Fruit fly (Drosophila melanogaster) whole organism, prepupa: ENCODE measurements around the gene Mnn1.

ENCODE experiments used
- Blimp-1 ChIP-seq: fragments of 200-800 bp; sonication (Bioruptor generic); optimal IDR thresholded peaks from 3 replicates; lab custom pipeline; 2017; ENCODE audit warnings: missing biosample characterization, missing genetic modification characterization, mild to moderate bottlenecking, moderate library complexity, missing genetic modification reagents
- CG10631 ChIP-seq: fragments of 200-800 bp; sonication (Bioruptor generic); optimal IDR thresholded peaks from 2 replicates; lab custom pipeline; 2016; ENCODE audit warnings: missing biosample characterization, missing genetic modification characterization
- CG10669 ChIP-seq: fragments of 200-800 bp; sonication (Bioruptor generic); optimal IDR thresholded peaks from 3 replicates; lab custom pipeline; 2018; ENCODE audit warnings: missing biosample characterization, mild to moderate bottlenecking, missing genetic modification characterization, moderate library complexity
- CG11294 ChIP-seq: fragments of 200-800 bp; sonication (Bioruptor generic); IDR thresholded peaks from 2 replicates; pipeline ENCODE4 v1.3.6; 2022; ENCODE audit warnings: missing biosample characterization, missing genetic modification characterization
- CG11762 ChIP-seq: fragments of 200-800 bp; sonication (Bioruptor generic); optimal IDR thresholded peaks from 3 replicates; lab custom pipeline; 2016; ENCODE audit warnings: missing biosample characterization, missing genetic modification characterization; ENCODE audit not compliant: insufficient read depth
- CG11902 ChIP-seq: fragments of 200-800 bp; sonication (Bioruptor generic); optimal IDR thresholded peaks from 3 replicates; lab custom pipeline; 2016; ENCODE audit warnings: missing biosample characterization, missing genetic modification characterization
- CG15336 ChIP-seq: fragments of 200-800 bp; sonication (Bioruptor generic); IDR thresholded peaks from 2 replicates; pipeline ENCODE4 v1.3.6; 2022; ENCODE audit warnings: missing biosample characterization, missing genetic modification characterization
- CG16779 ChIP-seq: fragments of 200-800 bp; sonication (Bioruptor generic); optimal IDR thresholded peaks from 3 replicates; lab custom pipeline; 2017; ENCODE audit warnings: missing biosample characterization, mild to moderate bottlenecking, missing genetic modification characterization
- CG3032 ChIP-seq: fragments of 200-800 bp; optimal IDR thresholded peaks from 2 replicates; lab custom pipeline; 2019; ENCODE audit warnings: missing biosample characterization, mild to moderate bottlenecking, missing genetic modification characterization, moderate library complexity
- CG32006 ChIP-seq: fragments of 200-800 bp; sonication (Bioruptor generic); optimal IDR thresholded peaks from 3 replicates; lab custom pipeline; 2017; ENCODE audit warnings: missing biosample characterization, mild to moderate bottlenecking, missing genetic modification characterization
- CG34406 ChIP-seq: fragments of 200-800 bp; sonication (Bioruptor generic); optimal IDR thresholded peaks from 3 replicates; lab custom pipeline; 2016; ENCODE audit warnings: missing biosample characterization, missing genetic modification characterization
- CG3919 ChIP-seq: fragments of 200-800 bp; sonication (Bioruptor generic); optimal IDR thresholded peaks from 3 replicates; lab custom pipeline; 2016; ENCODE audit warnings: missing biosample characterization, missing genetic modification characterization
- CG4318 ChIP-seq: fragments of 200-800 bp; sonication (Bioruptor generic); optimal IDR thresholded peaks from 3 replicates; lab custom pipeline; 2017; ENCODE audit warnings: missing biosample characterization, mild to moderate bottlenecking, missing genetic modification characterization
- CG6163 ChIP-seq: fragments of 200-800 bp; sonication (Bioruptor generic); IDR thresholded peaks from 3 replicates; pipeline ENCODE4 v1.3.6; 2022; ENCODE audit warnings: missing biosample characterization, missing genetic modification characterization
- CG6276 ChIP-seq: fragments of 200-800 bp; sonication (Bioruptor generic); optimal IDR thresholded peaks from 2 replicates; lab custom pipeline; 2017; ENCODE audit warnings: missing biosample characterization, mild to moderate bottlenecking, missing genetic modification characterization
- CG6792 ChIP-seq: fragments of 200-800 bp; sonication (Bioruptor generic); optimal IDR thresholded peaks from 3 replicates; lab custom pipeline; 2016; ENCODE audit warnings: missing biosample characterization, missing genetic modification characterization
- CG6808 ChIP-seq: fragments of 200-800 bp; sonication (Bioruptor generic); optimal IDR thresholded peaks from 3 replicates; lab custom pipeline; 2017; ENCODE audit warnings: missing biosample characterization, missing genetic modification characterization, mild to moderate bottlenecking, moderate library complexity, missing genetic modification reagents
- CG7368 ChIP-seq: fragments of 200-800 bp; sonication (Bioruptor generic); optimal IDR thresholded peaks from 3 replicates; lab custom pipeline; 2016; ENCODE audit warnings: missing biosample characterization, missing genetic modification characterization
- CG8119 ChIP-seq: fragments of 200-800 bp; sonication (Bioruptor generic); IDR thresholded peaks from 3 replicates; pipeline ENCODE4 v1.3.6; 2022; ENCODE audit warnings: missing biosample characterization, missing genetic modification characterization
- CG8319 ChIP-seq: fragments of 200-800 bp; sonication (Bioruptor generic); optimal IDR thresholded peaks from 3 replicates; lab custom pipeline; 2016; ENCODE audit warnings: missing biosample characterization, missing genetic modification characterization
- CG9139 ChIP-seq: fragments of 200-800 bp; sonication (Bioruptor generic); optimal IDR thresholded peaks from 3 replicates; lab custom pipeline; 2017; ENCODE audit warnings: missing biosample characterization, mild to moderate bottlenecking, missing genetic modification characterization
- Eip75B ChIP-seq: fragments of 200-800 bp; sonication (Bioruptor generic); optimal IDR thresholded peaks from 3 replicates; lab custom pipeline; 2016; ENCODE audit warnings: missing biosample characterization, missing genetic modification characterization
- Eip93F ChIP-seq: fragments of 200-800 bp; sonication (Bioruptor generic); optimal IDR thresholded peaks from 2 replicates; lab custom pipeline; 2016; ENCODE audit warnings: missing biosample characterization, mild to moderate bottlenecking, missing genetic modification characterization
- Ets21C ChIP-seq: fragments of 200-800 bp; sonication (Bioruptor generic); optimal IDR thresholded peaks from 3 replicates; lab custom pipeline; 2016; ENCODE audit warnings: missing biosample characterization, missing genetic modification characterization
- Ets96B ChIP-seq: fragments of 200-800 bp; optimal IDR thresholded peaks from 2 replicates; lab custom pipeline; 2019; ENCODE audit warnings: missing biosample characterization, mild to moderate bottlenecking, missing genetic modification characterization, moderate library complexity
- Gug ChIP-seq: fragments of 200-800 bp; sonication (Bioruptor generic); IDR thresholded peaks from 2 replicates; pipeline ENCODE4 v1.3.6; 2022; ENCODE audit warnings: missing biosample characterization, missing genetic modification characterization
- Hr38 ChIP-seq: sonication (Bioruptor generic); optimal IDR thresholded peaks from 2 replicates; lab custom pipeline; 2016; ENCODE audit warnings: missing biosample characterization, missing genetic modification characterization
- Lpt ChIP-seq: fragments of 200-800 bp; sonication (Bioruptor generic); optimal IDR thresholded peaks from 3 replicates; lab custom pipeline; 2016; ENCODE audit warnings: missing biosample characterization, missing genetic modification characterization
- Met ChIP-seq: fragments of 200-800 bp; sonication (Bioruptor generic); optimal IDR thresholded peaks from 3 replicates; lab custom pipeline; 2016; ENCODE audit warnings: missing biosample characterization, missing genetic modification characterization
- OdsH ChIP-seq: fragments of 200-800 bp; sonication (Bioruptor generic); optimal IDR thresholded peaks from 3 replicates; lab custom pipeline; 2016; ENCODE audit warnings: missing biosample characterization, missing genetic modification characterization
- Smox ChIP-seq: fragments of 200-800 bp; sonication (Bioruptor generic); optimal IDR thresholded peaks from 3 replicates; lab custom pipeline; 2016; ENCODE audit warnings: missing biosample characterization, missing genetic modification characterization
- Sox102F ChIP-seq: fragments of 200-800 bp; sonication (Bioruptor generic); optimal IDR thresholded peaks from 2 replicates; lab custom pipeline; 2016; ENCODE audit warnings: missing biosample characterization, mild to moderate bottlenecking, missing genetic modification characterization
- Sox14 ChIP-seq: fragments of 200-800 bp; sonication (Bioruptor generic); optimal IDR thresholded peaks from 3 replicates; lab custom pipeline; 2016; ENCODE audit warnings: missing biosample characterization, missing genetic modification characterization
- Sox15 ChIP-seq: fragments of 200-800 bp; sonication (Bioruptor generic); optimal IDR thresholded peaks from 3 replicates; lab custom pipeline; 2016; ENCODE audit warnings: missing biosample characterization, missing genetic modification characterization
- achi ChIP-seq: fragments of 200-800 bp; sonication (Bioruptor generic); optimal IDR thresholded peaks from 3 replicates; lab custom pipeline; 2016; ENCODE audit warnings: missing biosample characterization, missing genetic modification characterization
- acj6 ChIP-seq: fragments of 200-800 bp; sonication (Bioruptor generic); optimal IDR thresholded peaks from 3 replicates; lab custom pipeline; 2016; ENCODE audit warnings: missing biosample characterization, missing genetic modification characterization
- cyc ChIP-seq: fragments of 200-800 bp; sonication (Bioruptor generic); optimal IDR thresholded peaks from 3 replicates; lab custom pipeline; 2016; ENCODE audit warnings: missing biosample characterization, missing genetic modification characterization
- dac ChIP-seq: fragments of 200-800 bp; sonication (Bioruptor generic); optimal IDR thresholded peaks from 2 replicates; lab custom pipeline; 2017; ENCODE audit warnings: missing biosample characterization, mild to moderate bottlenecking, missing genetic modification characterization
- dsx ChIP-seq: fragments of 200-800 bp; optimal IDR thresholded peaks from 3 replicates; lab custom pipeline; 2019; ENCODE audit warnings: missing biosample characterization, mild to moderate bottlenecking, missing genetic modification characterization, moderate library complexity; ENCODE audit not compliant: poor library complexity, severe bottlenecking
- eg ChIP-seq: fragments of 200-800 bp; sonication (Bioruptor generic); IDR thresholded peaks from 3 replicates; pipeline ENCODE4 v1.3.6; 2022; ENCODE audit warnings: missing biosample characterization, missing genetic modification characterization
- esn ChIP-seq: fragments of 200-800 bp; sonication (Bioruptor generic); optimal IDR thresholded peaks from 2 replicates; lab custom pipeline; 2016; ENCODE audit warnings: missing biosample characterization, mild to moderate bottlenecking, missing genetic modification characterization, moderate library complexity
- fd85E ChIP-seq: fragments of 200-800 bp; sonication (Bioruptor generic); optimal IDR thresholded peaks from 3 replicates; lab custom pipeline; 2016; ENCODE audit warnings: missing biosample characterization, missing genetic modification characterization
- fkh ChIP-seq: fragments of 200-800 bp; sonication (Bioruptor generic); optimal IDR thresholded peaks from 3 replicates; lab custom pipeline; 2017; ENCODE audit warnings: missing biosample characterization, mild to moderate bottlenecking, missing genetic modification characterization, moderate library complexity
- lz ChIP-seq: fragments of 200-800 bp; sonication (Bioruptor generic); optimal IDR thresholded peaks from 3 replicates; lab custom pipeline; 2016; ENCODE audit warnings: missing biosample characterization, missing genetic modification characterization
- net ChIP-seq: fragments of 200-800 bp; sonication (Bioruptor generic); optimal IDR thresholded peaks from 3 replicates; lab custom pipeline; 2016; ENCODE audit warnings: missing biosample characterization, missing genetic modification characterization
- salr ChIP-seq, 2 experiments: fragments of 200-800 bp; sonication (Bioruptor generic); optimal IDR thresholded peaks; 3 replicates each; lab custom pipeline; 2016 to 2018; ENCODE audit warnings: missing biosample characterization in 2 of 2, missing genetic modification characterization in 2 of 2, mild to moderate bottlenecking in 1 of 2
- spab ChIP-seq: fragments of 200-800 bp; sonication (Bioruptor generic); optimal IDR thresholded peaks from 2 replicates; lab custom pipeline; 2017; ENCODE audit warnings: missing biosample characterization, mild to moderate bottlenecking, missing genetic modification characterization, missing genetic modification reagents
- ss ChIP-seq, 2 experiments: fragments of 200-800 bp; sonication (Bioruptor generic); optimal IDR thresholded peaks; 2 replicates in 1 of 2; 3 replicates in 1 of 2; lab custom pipeline; 2017 to 2018; ENCODE audit warnings: mild to moderate bottlenecking in 2 of 2, missing biosample characterization in 2 of 2, missing genetic modification characterization in 2 of 2, moderate library complexity in 1 of 2
- topi ChIP-seq: fragments of 200-800 bp; sonication (Bioruptor generic); optimal IDR thresholded peaks from 3 replicates; lab custom pipeline; 2016; ENCODE audit warnings: missing biosample characterization, missing genetic modification characterization

The Mnn1 gene

dm6 chr2L:7097386-7097785 lies 41.3 kb downstream of the Mnn1 start:
- TF ChIP-seq Eip75B (GFP tag; lab: Kevin White, UChicago) (no peak), Smox (GFP tag; lab: Kevin White, UChicago) (no peak), ss (GFP tag; optimal IDR thresholded peaks at IDR 0.05; lab: Kevin White, UChicago) (no peak), Ets21C (no peak), salr (GFP tag; optimal IDR thresholded peaks at IDR 0.05; lab: Kevin White, UChicago) (no peak), CG6792 (no peak)

- TF ChIP-seq ss (GFP tag; optimal IDR thresholded peaks at IDR 0.05; lab: Kevin White, UChicago) (peak; percentile 8 to 20), Ets21C (no peak), Hr38 (GFP tag; lab: Kevin White, UChicago) (no peak), CG16779 (tag; lab: Kevin White, UChicago) (no peak), CG6163 (GFP tag; lab: Robert Waterston, UW) (0 out of 3 replicates have a peak, but pooled peaks have one; percentile 29), dac (GFP tag; lab: Kevin White, UChicago) (peak; percentile 9), Met (GFP tag; lab: Kevin White, UChicago) (no peak), CG7368 (GFP tag; lab: Kevin White, UChicago) (no peak), Sox15 (GFP tag; lab: Kevin White, UChicago) (no peak), Eip75B (GFP tag; lab: Kevin White, UChicago) (no peak), OdsH (peak; percentile 35), CG11902 (GFP tag; lab: Kevin White, UChicago) (no peak), Gug (GFP tag; lab: Robert Waterston, UW) (0 out of 2 replicates have a peak, but pooled peaks have one; percentile 31), esn (GFP tag; lab: Kevin White, UChicago) (no peak), CG6276 (GFP tag; lab: Kevin White, UChicago) (peak; percentile 33), net (GFP tag; lab: Kevin White, UChicago) (peak; percentile 15), Sox102F (no peak), CG11762 (GFP tag; lab: Kevin White, UChicago) (no peak), fkh (GFP tag; lab: Kevin White, UChicago) (no peak), CG8119 (GFP tag; lab: Robert Waterston, UW) (0 out of 3 replicates have a peak, but pooled peaks have one; percentile 20), acj6 (GFP tag; lab: Kevin White, UChicago) (no peak), dsx (no peak), CG3919 (GFP tag; lab: Kevin White, UChicago) (peak; percentile 1), lz (GFP tag; lab: Kevin White, UChicago) (no peak), CG34406 (GFP tag; lab: Kevin White, UChicago) (no peak), CG8319 (no peak), fd85E (GFP tag; lab: Kevin White, UChicago) (no peak), CG6792 (no peak), CG11294 (peak; percentile 47; the same call in 1 of the 2 replicates), CG10669 (GFP tag; lab: Kevin White, UChicago) (no peak), Blimp-1 (GFP tag; lab: Kevin White, UChicago) (no peak), CG9139 (GFP tag; lab: Kevin White, UChicago) (no peak), achi (GFP tag; lab: Kevin White, UChicago) (no peak), Eip93F (no peak), spab (GFP tag; lab: Kevin White, UChicago) (peak; percentile 23), CG32006 (GFP tag; lab: Kevin White, UChicago) (peak; percentile 52), CG4318 (GFP tag; lab: Kevin White, UChicago) (no peak), CG3032 (tag; lab: Kevin White, UChicago) (peak; percentile 60), topi (GFP tag; lab: Kevin White, UChicago) (no peak), Sox14 (no peak), Smox (GFP tag; lab: Kevin White, UChicago) (no peak), cyc (GFP tag; lab: Kevin White, UChicago) (no peak), Lpt (GFP tag; lab: Kevin White, UChicago) (no peak), Ets96B (peak; percentile 7), eg (GFP tag; lab: Robert Waterston, UW) (peak; percentile 27; the same call in 1 of the 3 replicates), CG15336 (GFP tag; lab: Robert Waterston, UW) (peak; percentile 45), CG6808 (peak; percentile 31), CG10631 (GFP tag; lab: Kevin White, UChicago) (peak; percentile 2)
Observed at dm6 chr2L:7100830-7101229, 44.7 kb downstream of the Mnn1 start.
